Fruit fly (Drosophila melanogaster) whole organism: ENCODE data around the gene CG34452.

ENCODE experiments used
- CG8478 ChIP-seq: fragments of >200 bp; optimal IDR thresholded peaks from 2 replicates; lab custom pipeline; 2018; ENCODE audit warnings: inconsistent platforms
- Dll ChIP-seq: fragments of >200 bp; optimal IDR thresholded peaks from 2 replicates; lab custom pipeline; 2017
- EcR ChIP-seq, 2 experiments: fragments of >200 bp; optimal IDR thresholded peaks; 2 replicates each; lab custom pipeline; 2017; ENCODE audit warnings: missing biosample characterization in 2 of 2, missing genetic modification characterization in 2 of 2, missing genetic modification reagents in 2 of 2
- pan ChIP-seq: fragments of >200 bp; optimal IDR thresholded peaks from 2 replicates; lab custom pipeline; 2017
- psq ChIP-seq: fragments of >200 bp; optimal IDR thresholded peaks from 2 replicates; lab custom pipeline; 2017
- usp ChIP-seq: fragments of >200 bp; optimal IDR thresholded peaks from 2 replicates; lab custom pipeline; 2017; ENCODE audit warnings: missing biosample characterization, missing genetic modification characterization, mixed read lengths

The CG34452 gene

DNA sequence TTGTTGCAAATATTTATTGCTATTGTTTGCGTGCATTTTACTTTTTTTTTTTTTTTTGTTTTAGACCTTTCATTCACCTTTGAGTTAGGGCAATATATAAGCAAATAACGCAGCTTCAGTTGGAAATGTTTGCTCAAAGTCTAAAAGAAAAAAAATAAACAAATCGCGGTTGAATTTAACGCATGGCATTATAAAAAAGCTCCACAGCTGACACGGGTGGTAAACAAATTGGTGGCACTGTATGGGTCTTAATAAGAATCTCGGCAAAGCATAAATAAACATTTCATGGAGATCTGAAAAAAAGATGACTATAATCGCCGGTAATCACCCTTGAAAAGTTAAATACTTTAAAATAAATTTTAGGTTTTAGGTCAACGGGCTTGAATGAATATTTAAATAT lies 6.7 kb upstream of the CG34452 start:
- TF ChIP-seq usp (GFP tag; lab: Kevin White, UChicago), result no peak
- no peak for TF ChIP-seq CG8478 (lab: Kevin White, UChicago)
- TF ChIP-seq EcR (GFP tag; optimal IDR thresholded peaks at IDR 0.05; lab: Kevin White, UChicago), result no peak
- no peak for TF ChIP-seq Dll
- TF ChIP-seq pan (lab: Kevin White, UChicago), result no peak
- TF ChIP-seq psq, result no peak

DNA sequence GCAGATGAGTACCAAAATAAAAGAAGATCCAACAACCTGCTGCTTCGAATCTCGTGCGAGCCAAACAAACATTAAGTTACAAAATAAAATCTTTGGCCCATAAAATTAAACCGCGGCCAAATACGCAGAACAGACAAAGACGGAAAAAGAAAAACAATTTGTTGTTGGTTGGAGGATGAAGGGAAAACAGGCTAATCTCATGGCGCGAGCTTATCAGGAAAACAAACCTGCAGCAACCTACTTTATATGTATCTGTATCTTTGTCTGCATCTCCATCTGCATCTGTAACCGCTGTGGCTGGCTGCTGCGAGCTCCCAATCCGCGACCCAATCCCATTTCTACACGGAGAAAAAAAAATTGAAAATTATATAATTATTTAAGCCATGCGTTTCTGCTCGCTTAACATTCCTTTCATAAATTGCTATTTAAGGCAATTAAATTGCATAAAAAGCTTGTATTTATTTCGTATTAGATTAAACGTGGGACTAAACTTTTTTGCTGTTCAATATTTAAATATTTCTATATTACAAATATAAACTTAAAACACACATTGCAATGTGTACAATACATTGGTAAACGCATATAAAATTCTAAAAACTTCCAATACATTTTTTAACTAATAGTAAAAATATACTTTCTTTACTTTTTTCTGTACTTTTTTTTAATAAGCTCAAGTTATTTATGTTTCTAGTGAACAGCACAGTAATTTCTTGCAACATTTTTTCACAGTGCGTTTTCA lies 5.3 kb upstream of the CG34452 start:
- TF ChIP-seq usp (GFP tag; lab: Kevin White, UChicago) (no peak), psq (no peak)

DNA sequence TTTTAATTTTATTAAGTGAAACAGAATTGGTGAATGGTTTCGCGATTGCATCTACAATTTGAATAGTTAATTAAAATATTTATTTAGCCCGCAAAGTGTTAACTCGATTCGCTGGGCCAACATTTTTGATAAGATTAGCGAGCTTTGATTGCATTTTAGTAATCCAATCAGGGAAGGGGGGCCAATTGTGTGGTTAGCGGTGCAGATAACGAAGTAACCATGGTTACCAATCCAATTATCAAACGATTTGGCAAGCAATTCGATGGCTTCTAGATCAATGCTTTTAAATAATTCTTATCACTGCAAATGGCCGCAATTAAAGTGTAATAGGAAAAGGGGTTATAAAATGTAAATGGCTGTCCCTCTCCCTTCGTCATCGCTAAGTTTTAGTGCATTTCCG lies 4.7 kb upstream of the CG34452 start:
- TF ChIP-seq EcR (GFP tag; optimal IDR thresholded peaks at IDR 0.05; lab: Kevin White, UChicago) (no peak), CG8478 (lab: Kevin White, UChicago) (no peak), pan (lab: Kevin White, UChicago) (no peak), Dll (no peak)

- no peak for TF ChIP-seq psq
- no peak for TF ChIP-seq Dll
- TF ChIP-seq EcR (GFP tag; optimal IDR thresholded peaks at IDR 0.05; lab: Kevin White, UChicago), result no peak
- no peak for TF ChIP-seq CG8478 (lab: Kevin White, UChicago)
- TF ChIP-seq usp (GFP tag; lab: Kevin White, UChicago), result no peak
- TF ChIP-seq pan (lab: Kevin White, UChicago), result no peak
These were observed 4.3 kb upstream of the CG34452 start, which contains the start of gene CG34451 for dm6 chr3L:15691968-15692367. CG34451 (minus strand) TSS chr3L:15692068.

DNA sequence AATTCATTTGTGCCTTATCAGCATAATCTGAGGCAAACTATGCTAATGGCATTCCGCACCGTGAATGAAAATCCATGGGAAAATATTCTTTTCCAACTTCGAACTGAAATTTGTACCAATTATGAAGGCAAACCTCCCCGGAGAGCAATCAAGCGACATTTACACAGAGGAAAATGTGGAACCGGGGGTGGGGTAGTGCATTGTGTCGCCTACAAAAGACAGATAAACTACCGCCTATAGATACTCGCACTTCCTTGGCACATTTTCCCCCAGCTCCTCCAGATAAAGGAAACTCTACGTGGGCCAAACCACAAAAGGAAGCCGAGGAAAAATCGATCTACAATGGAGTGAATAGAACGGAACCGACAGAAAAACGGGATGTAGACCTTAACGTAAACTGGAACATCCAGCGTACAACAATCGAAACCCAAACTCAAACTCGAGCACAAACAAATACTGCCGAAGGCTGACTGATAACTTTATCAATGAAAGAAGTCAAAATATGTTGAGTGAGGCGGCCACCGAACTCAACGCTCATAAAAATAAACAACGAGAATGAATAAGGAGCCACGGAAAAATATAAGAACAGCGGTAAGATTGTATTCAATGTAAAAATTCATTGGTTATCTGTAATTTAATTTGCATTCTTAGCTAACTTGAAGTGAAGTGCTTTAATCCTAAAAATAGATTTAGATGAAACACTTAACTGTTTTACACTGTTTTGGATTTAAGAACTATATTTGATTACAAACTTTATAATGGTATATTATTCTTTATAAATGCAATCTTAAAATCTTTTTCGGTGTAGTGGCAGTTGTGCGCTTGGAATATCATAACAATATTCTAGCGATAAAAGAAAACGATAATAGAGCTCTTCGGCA lies 3.2 kb upstream of the CG34452 start:
- no peak for TF ChIP-seq psq
- TF ChIP-seq EcR (GFP tag; optimal IDR thresholded peaks at IDR 0.05; lab: Kevin White, UChicago), result peak in 1 of 2 experiments; percentile 22

DNA sequence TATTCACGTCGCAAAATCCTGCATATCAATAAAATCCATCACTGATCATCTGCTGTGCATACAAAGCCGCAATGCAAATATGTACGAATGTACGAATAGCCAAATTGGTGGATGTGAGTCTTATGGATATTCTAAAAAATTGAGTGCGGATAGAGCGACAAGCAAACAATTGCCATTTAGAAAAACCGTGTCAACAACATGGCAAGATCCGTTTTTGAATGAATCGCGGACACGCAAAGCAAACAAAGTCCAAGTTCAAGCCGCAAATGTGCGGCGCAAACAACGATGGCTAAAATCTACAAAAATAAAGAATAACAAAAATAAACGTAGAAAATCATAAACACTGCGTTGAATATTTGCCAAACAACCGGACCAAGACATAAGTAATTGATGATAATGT lies 1.8 kb upstream of the CG34452 start:
- TF ChIP-seq EcR (GFP tag; optimal IDR thresholded peaks at IDR 0.05; lab: Kevin White, UChicago) (no peak), Dll (no peak), usp (GFP tag; lab: Kevin White, UChicago) (no peak), psq (no peak), CG8478 (lab: Kevin White, UChicago) (no peak), pan (lab: Kevin White, UChicago) (no peak)

DNA sequence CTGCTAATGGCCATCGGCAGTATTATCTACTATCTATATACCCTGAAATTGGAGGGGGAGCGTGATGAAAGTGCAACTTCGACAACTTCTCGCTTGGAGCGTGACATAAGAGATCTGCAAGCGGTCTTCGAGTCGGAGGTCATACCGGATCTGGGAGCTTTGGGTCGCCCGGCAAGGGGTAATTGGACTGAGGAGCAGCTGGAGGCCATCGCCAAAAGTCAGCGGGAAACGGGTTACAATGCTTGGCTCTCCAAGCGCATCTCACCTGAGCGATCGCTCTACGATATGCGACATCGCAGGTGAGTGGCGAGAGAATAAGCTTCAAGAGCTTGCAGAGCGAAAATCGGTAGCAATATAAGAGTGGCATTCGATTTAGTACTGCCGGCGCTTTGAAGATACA lies 3.7 kb downstream of the CG34452 start:
- TF ChIP-seq usp (GFP tag; lab: Kevin White, UChicago), result no peak
- TF ChIP-seq CG8478 (lab: Kevin White, UChicago), result no peak
- no peak for TF ChIP-seq Dll
- no peak for TF ChIP-seq psq
- TF ChIP-seq pan (lab: Kevin White, UChicago), result no peak
- no peak for TF ChIP-seq EcR (GFP tag; optimal IDR thresholded peaks at IDR 0.05; lab: Kevin White, UChicago)

DNA sequence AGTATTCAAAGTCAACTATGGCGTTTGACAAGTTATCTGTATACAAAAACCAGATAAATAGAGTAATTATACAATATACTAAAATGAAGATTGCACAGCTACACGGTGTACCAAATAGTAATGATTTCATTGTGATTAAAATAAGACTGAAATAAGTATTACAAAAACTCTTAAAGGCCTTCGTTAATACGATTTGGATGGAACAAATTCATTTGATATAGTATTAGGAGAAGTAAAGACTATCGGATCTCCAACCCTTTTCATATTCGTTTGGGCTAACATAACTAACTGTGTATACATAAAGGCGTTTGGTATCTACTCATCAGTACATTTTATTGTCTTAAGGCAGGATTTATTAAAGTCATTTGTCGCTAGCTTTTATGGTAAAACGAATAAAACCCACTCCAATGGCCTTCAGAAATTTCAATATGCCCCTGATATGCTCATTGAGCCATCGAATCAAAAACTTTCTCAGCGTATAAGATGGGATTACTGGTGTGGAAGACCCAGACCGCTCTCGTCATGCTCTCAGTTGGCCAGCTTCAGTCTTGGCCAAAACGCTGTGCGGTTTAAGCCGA lies 4.3 kb downstream of the CG34452 start, which contains the start of the genes CG7579 and Pgant8:
TSS of gene CG7579 (minus strand) at position 101 of the 578 bp plus-strand sequence.
TSS of gene Pgant8 (plus strand) at position 528 of the 578 bp plus-strand sequence.
- TF ChIP-seq EcR (GFP tag; optimal IDR thresholded peaks at IDR 0.05; lab: Kevin White, UChicago) (no peak), Dll (no peak), usp (GFP tag; lab: Kevin White, UChicago) (no peak), pan (lab: Kevin White, UChicago) (no peak), CG8478 (lab: Kevin White, UChicago) (no peak), psq (no peak)

dm6 chr3L:15679420-15679819 lies 8.3 kb downstream of the CG34452 start, which contains the start of gene CG7304:
CG7304 (plus strand) TSS chr3L:15679720.
- TF ChIP-seq pan (lab: Kevin White, UChicago) (no peak), psq (no peak), EcR (GFP tag; optimal IDR thresholded peaks at IDR 0.05; lab: Kevin White, UChicago) (no peak), CG8478 (lab: Kevin White, UChicago) (no peak), usp (GFP tag; lab: Kevin White, UChicago) (no peak), Dll (no peak)

DNA sequence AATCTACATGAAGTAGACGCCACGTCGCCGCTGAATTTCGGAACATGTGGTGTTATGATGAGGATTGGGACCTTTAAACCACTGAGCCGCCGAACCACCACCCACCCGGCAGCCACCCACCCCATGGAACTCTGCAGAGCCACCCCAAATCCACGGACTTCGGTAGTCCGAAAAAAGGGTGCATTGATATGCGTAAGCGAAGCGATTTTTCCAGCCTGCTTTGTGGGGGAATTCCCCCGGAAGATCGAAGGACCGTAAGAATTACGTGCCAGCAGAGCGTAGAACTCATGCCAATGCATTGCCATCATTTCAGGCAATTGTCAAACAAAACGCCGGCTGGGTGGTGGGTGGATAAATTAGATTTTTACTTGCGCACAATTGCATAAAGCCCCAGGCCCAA lies 9.4 kb downstream of the CG34452 start:
- no peak for TF ChIP-seq EcR (GFP tag; optimal IDR thresholded peaks at IDR 0.05; lab: Kevin White, UChicago)
- no peak for TF ChIP-seq usp (GFP tag; lab: Kevin White, UChicago)
- no peak for TF ChIP-seq pan (lab: Kevin White, UChicago)
- no peak for TF ChIP-seq Dll
- TF ChIP-seq CG8478 (lab: Kevin White, UChicago), result no peak
- TF ChIP-seq psq, result no peak

- TF ChIP-seq psq, result no peak
- no peak for TF ChIP-seq EcR (GFP tag; optimal IDR thresholded peaks at IDR 0.05; lab: Kevin White, UChicago)
- TF ChIP-seq Dll, result no peak
- TF ChIP-seq pan (lab: Kevin White, UChicago), result no peak
These were observed 10.0 kb downstream of the CG34452 start for dm6 chr3L:15677662-15678061.

dm6 chr3L:15675111-15675510 lies 12.6 kb downstream of the CG34452 start:
- no peak for TF ChIP-seq CG8478 (lab: Kevin White, UChicago)
- no peak for TF ChIP-seq psq
- no peak for TF ChIP-seq EcR (GFP tag; optimal IDR thresholded peaks at IDR 0.05; lab: Kevin White, UChicago)
- TF ChIP-seq pan (lab: Kevin White, UChicago), result no peak
- no peak for TF ChIP-seq usp (GFP tag; lab: Kevin White, UChicago)
